Worm (Caenorhabditis elegans) whole organism, L3 larva: ENCODE measurements around the gene F09E5.11.

ENCODE experiments used
- ama-1 ChIP-seq: fragments of 150-350 bp; optimal IDR thresholded peaks from 2 replicates; lab custom pipeline; 2018
- ceh-28 ChIP-seq: fragments of 150-350 bp; optimal IDR thresholded peaks from 2 replicates; lab custom pipeline; 2014; ENCODE audit warnings: missing biosample characterization, missing genetic modification reagents, missing genetic modification characterization
- eor-1 ChIP-seq, 2 experiments: fragments of 150-350 bp; optimal IDR thresholded peaks; 2 replicates each; lab custom pipeline; 2014 to 2018; ENCODE audit warnings: missing biosample characterization in 2 of 2, missing genetic modification characterization in 2 of 2
- nhr-28 ChIP-seq: fragments of 150-350 bp; optimal IDR thresholded peaks from 2 replicates; lab custom pipeline; 2014; ENCODE audit warnings: missing biosample characterization, missing genetic modification characterization
- nhr-77 ChIP-seq: fragments of 150-350 bp; optimal IDR thresholded peaks from 2 replicates; lab custom pipeline; 2014; ENCODE audit warnings: missing biosample characterization, missing genetic modification characterization

DNA sequence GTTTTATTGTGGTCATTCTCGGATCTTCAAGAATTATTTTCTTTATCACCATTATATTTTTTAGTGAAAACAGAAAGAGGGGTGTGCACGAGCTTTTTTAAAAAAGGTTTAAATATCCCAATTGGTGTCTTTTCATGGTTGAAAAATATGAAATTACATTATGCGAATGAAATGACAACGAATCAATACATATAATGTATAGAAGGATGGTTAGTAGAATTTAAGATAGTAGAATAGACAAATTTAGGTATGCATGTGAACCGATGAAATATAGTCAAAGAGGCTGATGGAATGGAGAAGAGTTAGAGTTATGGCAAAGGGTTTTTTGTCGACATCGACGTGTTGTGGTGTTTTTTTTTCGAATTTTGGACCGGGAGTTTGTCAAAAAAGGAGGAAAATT is 6.5 kb upstream of the F09E5.11 start:
- TF ChIP-seq ceh-28 (tag; lab: Kevin White, UChicago): no peak
- TF ChIP-seq nhr-77 (tag; lab: Kevin White, UChicago): no peak
- no peak for TF ChIP-seq eor-1 (tag; optimal IDR thresholded peaks at IDR 0.05; lab: Kevin White, UChicago)
- no peak for TF ChIP-seq nhr-28 (tag; lab: Kevin White, UChicago)
- no peak for TF ChIP-seq ama-1 (lab: Kevin White, UChicago)
